Worm (Caenorhabditis elegans) whole organism, midembryonic: ENCODE results near the gene F46B6.9.

Experiments used
- T22C8.4 ChIP-seq: fragments of 200-800 bp; sonication (Bioruptor generic); IDR thresholded peaks from 2 replicates; pipeline ENCODE4 v1.3.6; 2022; ENCODE audit warnings: missing genetic modification characterization, missing compliant biosample characterization
- flt-1 ChIP-seq: fragments of 200-800 bp; sonication (Bioruptor generic); IDR thresholded peaks from 2 replicates; pipeline ENCODE4 v1.3.6; 2022; ENCODE audit warnings: missing genetic modification characterization, missing compliant biosample characterization
- klf-2 ChIP-seq: fragments of 200-800 bp; sonication (Bioruptor generic); conservative IDR thresholded peaks from 2 replicates; pipeline ENCODE4 v1.3.6; 2022; ENCODE audit warnings: missing genetic modification reagents, missing genetic modification characterization, missing compliant biosample characterization
- ztf-23 ChIP-seq: fragments of 200-800 bp; sonication (Bioruptor generic); IDR thresholded peaks from 2 replicates; pipeline ENCODE4 v1.3.6; 2022; ENCODE audit warnings: missing genetic modification reagents, missing genetic modification characterization, missing compliant biosample characterization
- ztf-29 ChIP-seq: fragments of 200-800 bp; sonication (Bioruptor generic); IDR thresholded peaks from 2 replicates; pipeline ENCODE4 v1.3.6; 2022; ENCODE audit warnings: missing genetic modification reagents, missing genetic modification characterization, missing compliant biosample characterization

ce11 chrV:9798212-9798611 is 1.6 kb downstream of the F46B6.9 start:
- TF ChIP-seq ztf-29 (GFP tag; lab: Robert Waterston, UW) (no peak), ztf-23 (no peak), flt-1 (GFP tag; lab: Robert Waterston, UW) (no peak), T22C8.4 (GFP tag; lab: Robert Waterston, UW) (no peak), klf-2 (no peak)
